Fruit fly (Drosophila melanogaster) S2 (cell line): ENCODE results near the gene Drak.

Source experiments
- CG8478 ChIP-seq: fragments of >200 bp; optimal IDR thresholded peaks from 2 replicates; lab custom pipeline; 2018
- CTCF ChIP-seq, 2 experiments: fragments of >200 bp; optimal IDR thresholded peaks; 2 replicates each; lab custom pipeline; 2018

The Drak gene

DNA sequence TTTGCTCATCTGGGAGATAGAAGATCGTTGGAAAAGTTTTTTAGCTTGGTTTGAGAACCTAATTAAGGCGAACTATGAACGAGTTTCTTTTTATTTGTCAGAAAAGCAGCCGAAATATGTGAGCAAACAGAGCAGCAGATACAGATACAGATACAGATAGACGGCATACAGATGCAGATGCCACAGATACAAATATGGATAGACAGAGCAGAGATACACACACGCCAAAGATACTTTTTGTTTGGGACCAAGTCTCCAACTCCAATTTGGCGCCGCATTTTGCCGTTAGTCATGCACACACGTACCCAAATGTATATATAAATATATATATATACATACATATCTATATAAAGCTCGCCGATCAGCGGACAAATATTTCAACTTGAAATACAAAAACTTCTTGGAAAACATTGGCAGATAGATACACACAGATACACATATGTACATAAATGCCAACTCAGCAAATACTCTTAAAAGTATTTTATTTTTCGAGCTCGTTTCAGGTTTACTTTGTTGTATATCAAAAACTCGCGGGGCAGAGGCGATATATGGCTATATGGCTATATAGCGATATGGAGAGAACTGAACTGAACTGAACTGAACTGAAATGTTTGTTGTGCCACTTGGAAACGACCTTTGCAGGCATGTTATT is 17.3 kb downstream of the Drak start:
- TF ChIP-seq CG8478 (lab: Kevin White, UChicago), result no peak
- no peak for TF ChIP-seq CTCF (optimal IDR thresholded peaks at IDR 0.05; lab: Kevin White, UChicago)

DNA sequence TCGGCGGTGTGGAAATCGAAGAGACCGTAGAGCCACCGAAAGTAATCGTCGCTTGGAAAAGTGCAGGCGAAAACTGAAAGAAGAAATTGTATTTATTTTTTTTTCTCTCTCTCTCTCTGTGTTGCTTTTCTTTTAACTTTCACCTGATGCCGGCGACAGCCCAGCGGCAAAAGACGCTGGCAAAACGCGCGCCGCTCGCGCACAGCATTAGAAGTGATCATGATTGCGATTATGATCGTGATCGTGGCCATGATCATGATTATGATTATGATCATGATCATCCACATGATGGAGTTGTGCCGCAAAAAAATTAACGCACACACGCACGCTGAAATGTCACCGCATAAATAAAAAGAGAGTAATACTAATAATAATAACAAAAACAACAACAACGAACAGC is 18.4 kb downstream of the Drak start:
- TF ChIP-seq CG8478 (lab: Kevin White, UChicago), result no peak
- no peak for TF ChIP-seq CTCF (optimal IDR thresholded peaks at IDR 0.05; lab: Kevin White, UChicago)

DNA sequence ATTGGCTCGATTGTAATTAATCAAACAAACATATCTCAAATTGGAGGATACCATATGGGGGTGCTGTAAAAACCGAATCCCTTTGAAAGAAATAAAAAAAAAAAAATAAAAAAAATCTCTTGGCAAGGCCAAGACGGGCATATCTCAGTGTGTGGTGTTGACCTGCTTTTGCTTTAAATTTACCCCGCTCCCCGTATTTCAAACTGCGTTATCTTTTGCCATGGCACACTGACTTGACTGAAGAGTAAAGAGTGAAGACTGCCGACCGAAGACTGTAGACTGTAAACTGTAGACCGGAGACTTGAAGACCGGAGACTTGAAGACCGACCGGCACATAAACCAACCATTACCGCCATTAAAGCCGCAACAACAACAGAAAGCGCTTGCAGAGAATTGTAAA is 19.0 kb downstream of the Drak start:
- no peak for TF ChIP-seq CG8478 (lab: Kevin White, UChicago)
- TF ChIP-seq CTCF (optimal IDR thresholded peaks at IDR 0.05; lab: Kevin White, UChicago), result no peak

- TF ChIP-seq CTCF (optimal IDR thresholded peaks at IDR 0.05; lab: Kevin White, UChicago) (no peak), CG8478 (lab: Kevin White, UChicago) (no peak)
These were observed 19.9 kb downstream of the Drak start for dm6 chrX:11512868-11513267.

DNA sequence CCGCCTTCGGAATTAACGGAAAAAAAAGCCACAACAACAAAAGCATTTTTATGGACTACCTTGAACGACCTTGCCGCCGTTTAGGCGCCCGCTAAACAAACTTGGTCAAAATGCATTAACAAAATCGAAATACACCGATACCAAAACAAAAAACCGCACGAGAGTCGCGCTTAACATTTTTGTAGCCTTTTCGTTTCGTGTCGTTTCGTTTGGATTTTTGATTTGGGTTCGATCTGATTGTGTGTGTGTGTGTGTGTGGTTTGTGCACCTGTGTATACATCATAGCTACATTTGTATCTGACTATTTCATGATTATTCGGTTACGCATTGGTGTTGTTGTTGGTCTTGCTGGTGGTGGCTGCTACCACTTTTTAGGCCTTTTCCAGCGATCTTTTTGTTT is 22.6 kb downstream of the Drak start:
- no peak for TF ChIP-seq CTCF (optimal IDR thresholded peaks at IDR 0.05; lab: Kevin White, UChicago)
- no peak for TF ChIP-seq CG8478 (lab: Kevin White, UChicago)

DNA sequence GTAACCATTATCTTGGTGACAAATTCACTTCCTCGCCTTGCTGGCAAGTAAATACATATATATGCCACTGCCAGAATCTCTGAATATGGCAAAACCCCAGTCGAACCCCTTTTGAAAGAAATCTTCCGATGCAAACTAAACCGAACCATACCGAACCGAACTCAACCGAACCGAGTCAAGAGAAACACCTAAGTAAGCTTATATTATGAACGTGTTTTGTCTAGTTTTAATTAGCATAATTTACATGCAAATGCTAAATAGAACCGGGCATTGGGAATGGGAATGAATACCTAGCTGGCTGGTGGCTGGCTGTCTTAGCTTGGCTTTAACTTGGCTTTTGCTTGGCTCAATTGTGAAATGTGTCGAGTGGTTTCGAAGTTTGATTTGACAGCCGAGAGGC is 24.4 kb downstream of the Drak start:
- TF ChIP-seq CTCF (optimal IDR thresholded peaks at IDR 0.05; lab: Kevin White, UChicago) (no peak), CG8478 (lab: Kevin White, UChicago) (no peak)

dm6 chrX:11518435-11518834 is 25.5 kb downstream of the Drak start:
- TF ChIP-seq CTCF (optimal IDR thresholded peaks at IDR 0.05; lab: Kevin White, UChicago) (no peak), CG8478 (lab: Kevin White, UChicago) (no peak)

- no peak for TF ChIP-seq CG8478 (lab: Kevin White, UChicago)
- TF ChIP-seq CTCF (optimal IDR thresholded peaks at IDR 0.05; lab: Kevin White, UChicago), result no peak
These were observed 27.3 kb downstream of the Drak start for dm6 chrX:11520209-11520608.

- TF ChIP-seq CG8478 (lab: Kevin White, UChicago), result no peak
- TF ChIP-seq CTCF (optimal IDR thresholded peaks at IDR 0.05; lab: Kevin White, UChicago), result no peak
These were observed 28.9 kb downstream of the Drak start for dm6 chrX:11521561-11522546.

DNA sequence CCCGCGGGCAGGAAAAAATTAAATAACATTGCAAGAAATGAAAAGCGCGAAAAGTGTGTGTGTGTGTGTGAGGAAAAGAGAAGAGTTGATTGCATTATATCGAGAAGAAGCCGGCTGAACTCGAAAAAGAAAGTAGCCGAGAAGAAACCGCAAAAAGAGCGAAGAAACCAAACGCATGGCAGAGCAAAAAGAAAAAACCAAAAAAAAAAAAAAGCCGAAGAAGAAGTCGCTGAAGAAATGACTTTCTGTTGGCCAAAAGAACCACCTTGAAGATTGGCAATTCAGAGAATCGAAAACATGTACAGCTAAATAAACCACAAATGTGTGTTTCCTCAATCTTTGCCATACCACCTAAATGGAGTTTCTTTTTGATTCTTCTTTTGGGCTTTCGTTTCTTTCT is 31.0 kb downstream of the Drak start:
- no peak for TF ChIP-seq CG8478 (lab: Kevin White, UChicago)
- no peak for TF ChIP-seq CTCF (optimal IDR thresholded peaks at IDR 0.05; lab: Kevin White, UChicago)

DNA sequence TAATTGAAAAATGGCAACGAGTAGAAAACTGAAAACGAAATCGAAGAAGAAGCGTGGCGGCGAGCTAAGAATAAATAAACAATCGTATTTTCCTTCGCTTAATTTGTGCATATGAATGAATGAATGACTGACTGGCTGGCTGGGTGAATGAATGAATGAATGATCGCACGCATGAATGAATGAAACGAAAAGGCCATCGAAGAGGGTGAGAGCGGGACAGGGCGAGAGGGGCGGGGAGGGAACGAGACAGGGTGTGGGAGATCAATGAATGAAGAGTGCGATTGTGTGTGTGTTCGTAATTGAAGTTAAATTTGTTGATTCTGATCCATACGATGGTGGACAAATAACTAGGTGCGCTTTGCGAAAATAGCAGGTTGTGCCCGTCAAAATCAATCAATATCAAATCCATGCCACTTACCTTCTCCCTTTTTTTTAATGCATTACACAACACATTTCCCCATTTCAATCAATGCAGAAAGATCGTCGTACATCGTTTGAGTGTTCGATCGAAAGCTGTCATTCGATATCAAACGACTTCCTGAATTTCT is 34.2 kb downstream of the Drak start:
- no peak for TF ChIP-seq CTCF (optimal IDR thresholded peaks at IDR 0.05; lab: Kevin White, UChicago)
- TF ChIP-seq CG8478 (lab: Kevin White, UChicago), result no peak

DNA sequence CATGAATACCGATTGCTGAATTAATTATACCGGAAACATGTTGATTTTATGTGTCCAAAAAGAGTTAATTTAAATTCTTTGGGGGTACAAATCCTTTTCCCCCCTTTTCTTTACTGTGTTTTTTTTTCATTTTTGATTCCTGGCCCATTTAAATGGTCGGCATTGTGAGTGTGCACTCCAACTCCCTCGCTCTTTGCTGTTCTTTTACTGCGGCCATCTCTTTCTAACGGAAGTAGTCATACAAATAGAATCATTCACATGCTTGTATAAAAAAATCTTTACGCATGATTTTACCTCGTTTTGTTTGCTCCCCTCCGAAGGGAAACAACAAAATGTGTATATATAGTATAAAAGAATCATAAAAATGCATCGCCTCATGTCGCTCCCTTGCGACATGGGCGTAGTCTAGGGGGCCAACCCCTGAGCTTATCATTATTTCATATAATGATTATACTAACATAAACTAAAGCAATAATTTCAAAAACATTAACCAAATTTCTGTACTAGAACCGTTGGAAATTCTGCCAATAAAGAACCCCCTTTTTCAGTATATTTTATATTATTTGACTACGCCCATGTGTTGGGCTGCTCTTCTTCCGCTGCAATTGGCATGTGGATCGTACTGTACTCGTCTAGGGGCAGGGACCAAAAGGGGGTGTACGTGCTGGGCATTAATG is 35.2 kb downstream of the Drak start:
- TF ChIP-seq CTCF (optimal IDR thresholded peaks at IDR 0.05; lab: Kevin White, UChicago) (no peak), CG8478 (lab: Kevin White, UChicago) (no peak)

DNA sequence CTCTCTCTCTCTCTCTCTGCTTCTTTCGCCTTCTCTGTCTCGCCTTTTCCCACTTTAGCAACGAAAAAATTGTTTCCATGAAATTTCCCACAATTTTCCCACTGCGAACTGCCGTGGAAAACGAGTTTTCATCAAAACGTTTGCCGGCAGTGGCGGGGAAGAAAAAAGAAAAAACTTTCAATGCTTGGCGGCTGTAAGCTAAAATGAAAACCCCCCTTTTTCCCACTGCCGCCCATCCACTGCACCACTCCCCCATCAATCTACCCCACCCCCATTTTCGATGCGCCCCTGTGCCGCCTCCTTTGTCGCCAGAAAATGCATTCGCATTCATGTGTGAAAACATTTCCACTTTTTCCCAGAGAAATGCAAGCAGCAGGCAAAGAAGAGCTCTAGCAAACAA is 38.3 kb downstream of the Drak start:
- TF ChIP-seq CTCF (optimal IDR thresholded peaks at IDR 0.05; lab: Kevin White, UChicago) (no peak), CG8478 (lab: Kevin White, UChicago) (no peak)

DNA sequence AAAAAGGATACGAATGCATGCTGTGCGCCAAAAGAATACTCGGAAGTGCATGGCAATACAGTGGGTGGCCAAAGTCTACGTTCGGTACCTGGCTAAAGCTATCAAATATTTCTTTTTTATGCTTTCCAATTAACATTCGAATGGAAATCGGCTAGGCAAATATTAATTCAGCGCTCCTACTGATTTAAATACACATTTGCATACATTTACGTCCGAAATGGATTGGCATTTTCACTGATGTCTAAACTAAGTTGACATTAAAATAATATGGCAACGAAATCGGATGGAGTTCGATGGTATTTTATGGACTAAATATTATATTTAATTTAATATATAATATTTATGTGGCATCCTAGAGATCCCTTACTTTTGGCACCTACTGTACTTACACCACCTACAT is 49.6 kb downstream of the Drak start:
- TF ChIP-seq CG8478 (lab: Kevin White, UChicago), result no peak
- no peak for TF ChIP-seq CTCF (optimal IDR thresholded peaks at IDR 0.05; lab: Kevin White, UChicago)
